Worm (Caenorhabditis elegans) whole organism, L2 larva: ENCODE data around the gene F25E5.9.

Source experiments
- fos-1 ChIP-seq: fragments of 150-350 bp; optimal IDR thresholded peaks from 2 replicates; lab custom pipeline; 2014; ENCODE audit warnings: missing biosample characterization, missing genetic modification characterization
- nhr-77 ChIP-seq: fragments of 150-350 bp; optimal IDR thresholded peaks from 2 replicates; lab custom pipeline; 2014; ENCODE audit warnings: missing biosample characterization, missing genetic modification characterization
- unc-62 ChIP-seq: fragments of 150-350 bp; optimal IDR thresholded peaks from 2 replicates; lab custom pipeline; 2014; ENCODE audit warnings: missing biosample characterization, missing genetic modification reagents, missing genetic modification characterization

DNA sequence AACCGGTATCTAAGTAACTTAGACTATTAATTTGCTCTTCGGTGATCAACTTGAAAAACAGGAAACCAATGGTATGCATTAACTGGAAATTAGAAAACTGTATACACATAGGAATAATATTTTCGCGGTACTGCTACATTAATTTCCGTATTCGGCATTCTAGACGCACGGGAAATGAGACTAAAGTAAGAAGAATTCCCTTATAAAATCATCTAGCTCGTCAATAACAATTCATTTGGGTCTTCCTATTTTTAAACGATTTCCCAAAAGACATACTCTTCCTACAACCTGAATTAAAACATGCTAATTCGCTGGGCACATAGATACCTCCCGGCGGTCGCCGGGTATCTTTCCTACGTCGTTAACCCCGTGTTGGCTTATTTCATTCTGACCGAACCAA lies 35.4 kb downstream of the F25E5.9 start, which contains the start of gene srj-13:
- TF ChIP-seq unc-62 (GFP tag; lab: Kevin White, UChicago) (no peak), fos-1 (tag; lab: Kevin White, UChicago) (no peak), nhr-77 (tag; lab: Kevin White, UChicago) (no peak)
